Fruit fly (Drosophila melanogaster): ENCODE measurements around the gene CG43135.

DNA sequence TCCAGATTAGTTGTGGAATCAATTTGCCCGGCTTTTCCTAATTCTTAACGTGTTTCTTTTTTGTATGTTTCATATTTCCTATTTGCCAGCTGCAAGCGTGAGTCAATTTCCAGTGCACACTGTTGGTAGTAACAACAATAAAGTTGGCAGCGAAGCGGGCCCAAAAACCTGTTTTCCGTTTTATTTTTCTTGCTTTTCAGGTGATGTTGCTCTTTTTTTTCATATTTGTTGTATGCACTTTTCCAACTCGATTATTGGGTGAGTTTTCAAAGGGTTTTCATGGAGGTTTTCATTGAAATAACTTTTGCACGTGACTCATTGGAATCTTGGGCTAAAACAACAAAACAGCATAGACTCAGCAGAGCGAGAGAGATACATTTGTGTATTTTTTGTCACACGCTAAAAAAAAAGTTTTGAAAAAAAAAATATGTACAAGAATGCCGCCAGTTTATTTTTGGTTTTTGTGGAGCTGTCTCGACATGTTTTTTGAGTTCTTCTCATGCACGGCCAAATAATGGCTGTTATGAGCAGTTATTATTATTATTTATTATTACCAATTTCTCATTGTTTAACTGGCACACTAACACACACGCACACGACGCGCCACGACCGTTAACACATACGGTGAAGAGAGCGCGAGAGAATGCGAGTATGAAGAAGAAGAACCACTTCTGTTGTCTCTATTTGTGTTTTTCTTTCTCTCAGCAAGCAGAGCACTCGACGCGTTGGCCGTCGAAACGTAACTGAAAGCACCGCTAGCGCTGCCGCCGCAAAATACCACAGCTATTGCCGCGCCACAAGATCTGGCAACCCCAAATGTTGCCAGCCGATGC lies 42.6 kb upstream of the CG43135 start, which contains the start of gene Fas2:
- TF ChIP-seq CG8478 (optimal IDR thresholded peaks at IDR 0.05) (no peak), CTCF (optimal IDR thresholded peaks at IDR 0.05) (no peak)

Data from S2 (cell line).